Fruit fly (Drosophila melanogaster): ENCODE measurements around the gene CG9581.
"Not testable (repeated sequence)": the region's sequence is repeated elsewhere in the genome, so short reads cannot be mapped to it uniquely, and the experiment has no call there.

CG9581 gene

dm6 chrX:20169898-20170297, at the start of gene CG9581, which contains the start of gene CG9578:
CG9581 (minus strand) TSS chrX:20169981.
CG9578 (plus strand) TSS chrX:20170222.
- TF ChIP-seq GATAd (GFP tag; optimal IDR thresholded peaks at IDR 0.05) (no peak), Rel (GFP tag; optimal IDR thresholded peaks at IDR 0.05) (no peak), Rel (tag; optimal IDR thresholded peaks at IDR 0.05) (peak; percentile 13), Hnf4 (GFP tag; optimal IDR thresholded peaks at IDR 0.05) (peak; percentile 45), h (GFP tag; optimal IDR thresholded peaks at IDR 0.05) (peak; percentile 21), HLH106 (tag; optimal IDR thresholded peaks at IDR 0.05) (peak; percentile 55), CG9705 (GFP tag; optimal IDR thresholded peaks at IDR 0.05) (peak; percentile 26), woc (GFP tag; optimal IDR thresholded peaks at IDR 0.05) (peak; percentile 16), CG32264 (GFP tag; optimal IDR thresholded peaks at IDR 0.05) (no peak), Mio (GFP tag; optimal IDR thresholded peaks at IDR 0.05) (no peak), Jra (GFP tag; optimal IDR thresholded peaks at IDR 0.05) (peak; percentile 4)

dm6 chrX:20217159-20217558, 47.4 kb upstream of the CG9581 start, which contains the start of gene SdicC:
SdicC (minus strand) TSS chrX:20217259.
- TF ChIP-seq dl (GFP tag; optimal IDR thresholded peaks at IDR 0.05; ENCODE audit: insufficient read depth in 1 of 2, partially characterized antibody in 2 of 2); OdsH (GFP tag; optimal IDR thresholded peaks at IDR 0.05); rgr (GFP tag; optimal IDR thresholded peaks at IDR 0.05): not testable (repeated sequence)

dm6 chrX:20209503-20209902, 39.7 kb upstream of the CG9581 start, which contains the start of gene SdicB:
SdicB (minus strand) TSS chrX:20209603.
- not testable (repeated sequence) for TF ChIP-seq usp (GFP tag; optimal IDR thresholded peaks at IDR 0.05); CrebA (GFP tag; optimal IDR thresholded peaks at IDR 0.05; ENCODE audit: borderline replicate concordance); OdsH (GFP tag; optimal IDR thresholded peaks at IDR 0.05)

dm6 chrX:20201833-20202232, 32.1 kb upstream of the CG9581 start, which contains the start of gene SdicA:
SdicA (minus strand) TSS chrX:20201933.
- TF ChIP-seq brk (GFP tag; optimal IDR thresholded peaks at IDR 0.05); Hnf4 (GFP tag; optimal IDR thresholded peaks at IDR 0.05); dsf (GFP tag; optimal IDR thresholded peaks at IDR 0.05; ENCODE audit: borderline replicate concordance): not testable (repeated sequence)

- not testable (repeated sequence) for TF ChIP-seq N (GFP tag; optimal IDR thresholded peaks at IDR 0.05); h (GFP tag; optimal IDR thresholded peaks at IDR 0.05); Hr83 (GFP tag; optimal IDR thresholded peaks at IDR 0.05; ENCODE audit: poor library complexity, severe bottlenecking)
Measured at dm6 chrX:20194127-20194526, 24.3 kb upstream of the CG9581 start, which contains the start of gene Sdic3. Sdic3 (minus strand) TSS chrX:20194227.

- not testable (repeated sequence) for TF ChIP-seq dsf (GFP tag; optimal IDR thresholded peaks at IDR 0.05; ENCODE audit: borderline replicate concordance); Hr78 (GFP tag; optimal IDR thresholded peaks at IDR 0.05); Myc (optimal IDR thresholded peaks at IDR 0.05)
Measured at dm6 chrX:20186387-20186786, 16.6 kb upstream of the CG9581 start, which contains the start of gene Sdic2. Sdic2 (minus strand) TSS chrX:20186487.

- not testable (repeated sequence) for TF ChIP-seq HLH106 (tag; optimal IDR thresholded peaks at IDR 0.05); brk (GFP tag; optimal IDR thresholded peaks at IDR 0.05); ey (GFP tag; optimal IDR thresholded peaks at IDR 0.05)
Measured at dm6 chrX:20178538-20178937, 8.8 kb upstream of the CG9581 start, which contains the start of gene Sdic1. Sdic1 (minus strand) TSS chrX:20178638.

dm6 chrX:20173464-20173995, 3.7 kb upstream of the CG9581 start, which contains the start of gene AnxB10:
AnxB10 (minus strand) TSS chrX:20173514.
- TF ChIP-seq sv (GFP tag; optimal IDR thresholded peaks at IDR 0.05) (peak; percentile 15), CG9705 (GFP tag; optimal IDR thresholded peaks at IDR 0.05) (peak; percentile 85), pan (optimal IDR thresholded peaks at IDR 0.05) (no peak), Abd-B (GFP tag; optimal IDR thresholded peaks at IDR 0.05) (no peak), h (GFP tag; optimal IDR thresholded peaks at IDR 0.05) (peak; percentile 92), sage (GFP tag; optimal IDR thresholded peaks at IDR 0.05) (peak; percentile 81), rgr (GFP tag; optimal IDR thresholded peaks at IDR 0.05) (peak; percentile 89), usp (GFP tag; optimal IDR thresholded peaks at IDR 0.05) (no peak), ey (GFP tag; optimal IDR thresholded peaks at IDR 0.05) (peak; percentile 93), fru (GFP tag; optimal IDR thresholded peaks at IDR 0.05) (peak; percentile 93), Myc (optimal IDR thresholded peaks at IDR 0.05) (no peak), Sp1 (GFP tag; optimal IDR thresholded peaks at IDR 0.05) (peak; percentile 92), Hr78 (GFP tag; optimal IDR thresholded peaks at IDR 0.05) (no peak), Jra (GFP tag; optimal IDR thresholded peaks at IDR 0.05) (peak; percentile 72), jim (GFP tag; optimal IDR thresholded peaks at IDR 0.05) (no peak), woc (GFP tag; optimal IDR thresholded peaks at IDR 0.05) (peak; percentile 86), N (GFP tag; optimal IDR thresholded peaks at IDR 0.05) (no peak), Rel (GFP tag; optimal IDR thresholded peaks at IDR 0.05) (peak; percentile 16), Rel (tag; optimal IDR thresholded peaks at IDR 0.05) (peak; percentile 57), Hr83 (GFP tag; optimal IDR thresholded peaks at IDR 0.05; ENCODE audit: poor library complexity, severe bottlenecking) (no peak), foxo (GFP tag; optimal IDR thresholded peaks at IDR 0.05) (peak; percentile 46 to 91), Mio (GFP tag; optimal IDR thresholded peaks at IDR 0.05) (peak; percentile 40), Dfd (GFP tag; optimal IDR thresholded peaks at IDR 0.05) (no peak), dl (GFP tag; optimal IDR thresholded peaks at IDR 0.05; ENCODE audit: insufficient read depth in 1 of 2, partially characterized antibody in 2 of 2) (no peak)
